Fruit fly (Drosophila melanogaster) whole organism, embryonic: ENCODE results near the gene unc-119.

ENCODE experiments used
- Antp ChIP-seq: fragments of 200-800 bp; sonication (Bioruptor generic); optimal IDR thresholded peaks from 3 replicates; lab custom pipeline; 2016; ENCODE audit warnings: missing biosample characterization, missing genetic modification characterization
- Asciz ChIP-seq: fragments of 200-800 bp; sonication (Bioruptor generic); optimal IDR thresholded peaks from 2 replicates; lab custom pipeline; 2017; ENCODE audit warnings: missing biosample characterization, mild to moderate bottlenecking, missing genetic modification characterization, missing genetic modification reagents
- Atf3 ChIP-seq: fragments of 200-800 bp; sonication (Bioruptor generic); optimal IDR thresholded peaks from 3 replicates; lab custom pipeline; 2016; ENCODE audit warnings: missing biosample characterization, missing genetic modification characterization
- C15 ChIP-seq: fragments of 200-800 bp; sonication (Bioruptor generic); IDR thresholded peaks from 3 replicates; pipeline ENCODE4 v1.3.6; 2022; ENCODE audit warnings: missing biosample characterization, missing genetic modification characterization
- CG10267 ChIP-seq: fragments of 200-800 bp; sonication (Bioruptor generic); optimal IDR thresholded peaks from 2 replicates; lab custom pipeline; 2018; ENCODE audit warnings: missing biosample characterization, mild to moderate bottlenecking, missing genetic modification characterization, moderate library complexity
- CG12942 ChIP-seq: fragments of 200-800 bp; sonication (Bioruptor generic); optimal IDR thresholded peaks from 3 replicates; lab custom pipeline; 2016; ENCODE audit warnings: missing biosample characterization, missing genetic modification characterization
- CG15011 ChIP-seq: fragments of 200-800 bp; sonication (Bioruptor generic); optimal IDR thresholded peaks from 3 replicates; lab custom pipeline; 2018; ENCODE audit warnings: missing biosample characterization, mild to moderate bottlenecking, missing genetic modification characterization
- CG16813 ChIP-seq: fragments of 200-800 bp; sonication (Bioruptor generic); IDR thresholded peaks from 3 replicates; pipeline ENCODE4 v1.3.6; 2022; ENCODE audit warnings: missing biosample characterization, missing genetic modification characterization; ENCODE audit not compliant: partially characterized antibody
- CG16815 ChIP-seq: fragments of 200-800 bp; sonication (Bioruptor generic); optimal IDR thresholded peaks from 3 replicates; lab custom pipeline; 2017; ENCODE audit warnings: missing biosample characterization, mild to moderate bottlenecking, missing genetic modification characterization
- CG1792 ChIP-seq: fragments of 200-800 bp; sonication (Bioruptor generic); optimal IDR thresholded peaks from 2 replicates; lab custom pipeline; 2016; ENCODE audit warnings: missing biosample characterization, missing genetic modification characterization
- CG18011 ChIP-seq: fragments of 200-800 bp; sonication (Bioruptor generic); optimal IDR thresholded peaks from 2 replicates; lab custom pipeline; 2017; ENCODE audit warnings: missing biosample characterization, missing genetic modification characterization, mild to moderate bottlenecking, moderate library complexity, missing genotype
- CG18619 ChIP-seq: fragments of 200-800 bp; sonication (Bioruptor generic); optimal IDR thresholded peaks from 3 replicates; lab custom pipeline; 2017; ENCODE audit warnings: missing biosample characterization, mild to moderate bottlenecking, missing genetic modification characterization
- CG2678 ChIP-seq: fragments of 200-800 bp; sonication (Bioruptor generic); optimal IDR thresholded peaks from 3 replicates; lab custom pipeline; 2019; ENCODE audit warnings: missing biosample characterization, mild to moderate bottlenecking, missing genetic modification characterization, moderate library complexity
- CG2889 ChIP-seq: fragments of 200-800 bp; sonication (Bioruptor generic); IDR thresholded peaks from 3 replicates; pipeline ENCODE4 v1.3.6; 2022; ENCODE audit warnings: missing biosample characterization, missing genetic modification characterization
- CG31224 ChIP-seq: fragments of 200-800 bp; sonication (Bioruptor generic); IDR thresholded peaks from 2 replicates; pipeline ENCODE4 v1.3.6; 2022; ENCODE audit warnings: missing biosample characterization, missing genetic modification characterization
- CG34376 ChIP-seq: fragments of 200-800 bp; sonication (Bioruptor generic); optimal IDR thresholded peaks from 2 replicates; lab custom pipeline; 2018; ENCODE audit warnings: missing biosample characterization, mild to moderate bottlenecking, missing genetic modification characterization
- CG43689 ChIP-seq: fragments of 200-800 bp; sonication (Bioruptor generic); IDR thresholded peaks from 2 replicates; pipeline ENCODE4 v1.3.6; 2022; ENCODE audit warnings: missing biosample characterization, missing genetic modification characterization
- CG5180 ChIP-seq: fragments of 200-800 bp; sonication (Bioruptor generic); optimal IDR thresholded peaks from 3 replicates; lab custom pipeline; 2017; ENCODE audit warnings: missing biosample characterization, missing genetic modification characterization, mild to moderate bottlenecking, moderate library complexity, missing genetic modification reagents
- CG6791 ChIP-seq: fragments of 200-800 bp; sonication (Bioruptor generic); IDR thresholded peaks from 3 replicates; pipeline ENCODE4 v1.3.6; 2022; ENCODE audit warnings: missing biosample characterization, missing genetic modification characterization; ENCODE audit not compliant: partially characterized antibody
- CG7786 ChIP-seq: fragments of 200-800 bp; sonication (Bioruptor generic); optimal IDR thresholded peaks from 2 replicates; lab custom pipeline; 2016; ENCODE audit warnings: missing biosample characterization, missing genetic modification characterization
- CG7839 ChIP-seq: fragments of 200-800 bp; sonication (Bioruptor generic); optimal IDR thresholded peaks from 3 replicates; lab custom pipeline; 2018; ENCODE audit warnings: missing biosample characterization, mild to moderate bottlenecking, missing genetic modification characterization, moderate library complexity
- CG8924 ChIP-seq: fragments of 200-800 bp; optimal IDR thresholded peaks from 3 replicates; lab custom pipeline; 2019; ENCODE audit warnings: missing biosample characterization, mild to moderate bottlenecking, missing genetic modification characterization, moderate library complexity
- CG9797 ChIP-seq: fragments of 200-800 bp; sonication (Bioruptor generic); optimal IDR thresholded peaks from 3 replicates; lab custom pipeline; 2018; ENCODE audit warnings: missing biosample characterization, mild to moderate bottlenecking, missing genetic modification characterization
- Camta ChIP-seq: fragments of 200-800 bp; sonication (Bioruptor generic); optimal IDR thresholded peaks from 2 replicates; lab custom pipeline; 2016; ENCODE audit warnings: missing biosample characterization, missing genetic modification characterization
- D ChIP-seq, 2 experiments: fragments of 200-800 bp in 1 of 2; fragments of >200 bp in 1 of 2; sonication (Bioruptor generic) in 1 of 2; optimal IDR thresholded peaks; 2 replicates in 1 of 2; 3 replicates in 1 of 2; lab custom pipeline; 2017; ENCODE audit warnings: mild to moderate bottlenecking in 1 of 2, missing biosample characterization in 1 of 2, missing genetic modification characterization in 1 of 2, missing genetic modification reagents in 1 of 2
- Fer1 ChIP-seq: fragments of 200-800 bp; sonication (Bioruptor generic); optimal IDR thresholded peaks from 2 replicates; lab custom pipeline; 2017; ENCODE audit warnings: missing biosample characterization, mild to moderate bottlenecking, missing genetic modification characterization
- Fer2 ChIP-seq: fragments of 200-800 bp; sonication (Bioruptor generic); optimal IDR thresholded peaks from 2 replicates; lab custom pipeline; 2018; ENCODE audit warnings: missing biosample characterization, mild to moderate bottlenecking, missing genetic modification characterization, moderate library complexity
- Gug ChIP-seq: fragments of 200-800 bp; sonication (Bioruptor generic); IDR thresholded peaks from 4 replicates; pipeline ENCODE4 v1.3.6; 2022; ENCODE audit warnings: missing biosample characterization, missing genetic modification characterization
- HmgD ChIP-seq: fragments of 200-800 bp; sonication (Bioruptor generic); optimal IDR thresholded peaks from 3 replicates; lab custom pipeline; 2016; ENCODE audit warnings: missing biosample characterization, missing genetic modification characterization
- NC2β ChIP-seq: fragments of 200-800 bp; sonication (Bioruptor generic); optimal IDR thresholded peaks from 2 replicates; lab custom pipeline; 2016; ENCODE audit warnings: missing biosample characterization, missing genetic modification characterization
- Ssrp ChIP-seq: fragments of 200-800 bp; sonication (Bioruptor generic); optimal IDR thresholded peaks from 2 replicates; lab custom pipeline; 2018; ENCODE audit warnings: missing biosample characterization, mild to moderate bottlenecking, missing genetic modification characterization, moderate library complexity
- ash1 ChIP-seq: fragments of 200-800 bp; sonication (Bioruptor generic); optimal IDR thresholded peaks from 2 replicates; lab custom pipeline; 2018; ENCODE audit warnings: missing biosample characterization, mild to moderate bottlenecking, missing genetic modification characterization
- bowl ChIP-seq: fragments of 200-800 bp; sonication (Bioruptor generic); IDR thresholded peaks from 2 replicates; pipeline ENCODE4 v1.3.6; 2022; ENCODE audit warnings: missing biosample characterization, missing genetic modification characterization
- cas ChIP-seq: fragments of 200-800 bp; sonication (Bioruptor generic); IDR thresholded peaks from 2 replicates; pipeline ENCODE4 v1.3.6; 2022; ENCODE audit warnings: missing biosample characterization, missing genetic modification characterization
- chm ChIP-seq: fragments of 200-800 bp; sonication (Bioruptor generic); IDR thresholded peaks from 2 replicates; pipeline ENCODE4 v1.3.6; 2022; ENCODE audit warnings: missing biosample characterization, missing genetic modification characterization
- dan ChIP-seq: fragments of 200-800 bp; sonication (Bioruptor generic); IDR thresholded peaks from 2 replicates; pipeline ENCODE4 v1.3.6; 2022; ENCODE audit warnings: missing biosample characterization, missing genetic modification characterization
- eve ChIP-seq, 2 experiments: fragments of >200 bp; optimal IDR thresholded peaks; 2 replicates each; lab custom pipeline; 2017; ENCODE audit warnings: missing biosample characterization in 2 of 2, missing genetic modification characterization in 2 of 2
- knrl ChIP-seq: fragments of 200-800 bp; sonication (Bioruptor generic); IDR thresholded peaks from 3 replicates; pipeline ENCODE4 v1.3.6; 2022; ENCODE audit warnings: missing biosample characterization, missing genetic modification characterization; ENCODE audit not compliant: partially characterized antibody
- lilli ChIP-seq: fragments of 200-800 bp; sonication (Bioruptor generic); optimal IDR thresholded peaks from 3 replicates; lab custom pipeline; 2016; ENCODE audit warnings: missing biosample characterization, missing genetic modification characterization
- nom ChIP-seq: fragments of 200-800 bp; sonication (Bioruptor generic); optimal IDR thresholded peaks from 2 replicates; lab custom pipeline; 2017; ENCODE audit warnings: missing biosample characterization, missing genetic modification characterization, mild to moderate bottlenecking, moderate library complexity, missing genetic modification reagents
- onecut ChIP-seq: fragments of 200-800 bp; sonication (Bioruptor generic); IDR thresholded peaks from 2 replicates; pipeline ENCODE4 v1.3.6; 2022; ENCODE audit warnings: missing biosample characterization, missing genetic modification characterization
- pan ChIP-seq, 4 experiments: fragments of >200 bp in 3 of 4; fragments of 200-800 bp in 1 of 4; sonication (Bioruptor generic) in 1 of 4; optimal IDR thresholded peaks in 3 of 4; IDR thresholded peaks in 1 of 4; 2 replicates each; pipeline versions ENCODE4 v1.3.6 to Lab custom; 2017 to 2022; ENCODE audit warnings: missing biosample characterization in 2 of 4, missing genetic modification characterization in 2 of 4, mixed read lengths in 1 of 4
- pho ChIP-seq: fragments of 200-800 bp; sonication (Bioruptor generic); optimal IDR thresholded peaks from 2 replicates; lab custom pipeline; 2016; ENCODE audit warnings: missing biosample characterization, missing genetic modification characterization
- sima ChIP-seq: fragments of 200-800 bp; sonication (Bioruptor generic); optimal IDR thresholded peaks from 2 replicates; lab custom pipeline; 2016; ENCODE audit warnings: missing biosample characterization, missing genetic modification characterization
- sr ChIP-seq: fragments of 200-800 bp; sonication (Bioruptor generic); IDR thresholded peaks from 3 replicates; pipeline ENCODE4 v1.3.6; 2022; ENCODE audit warnings: missing biosample characterization, missing genetic modification characterization
- tgo ChIP-seq: fragments of 200-800 bp; sonication (Bioruptor generic); IDR thresholded peaks from 3 replicates; pipeline ENCODE4 v1.3.6; 2022; ENCODE audit warnings: missing biosample characterization, missing genetic modification characterization
- wdn ChIP-seq: fragments of 200-800 bp; sonication (Bioruptor generic); IDR thresholded peaks from 2 replicates; pipeline ENCODE4 v1.3.6; 2022; ENCODE audit warnings: missing biosample characterization, missing genetic modification characterization

unc-119 gene

dm6 chrX:7336121-7336961 lies 45.2 kb upstream of the unc-119 start (continued):
- TF ChIP-seq D (optimal IDR thresholded peaks at IDR 0.05; lab: Kevin White, UChicago) (no peak), D (GFP tag; optimal IDR thresholded peaks at IDR 0.05; lab: Kevin White, UChicago) (peak; percentile 91), sima (GFP tag; lab: Kevin White, UChicago) (peak; percentile 64), nom (no peak), CG18619 (GFP tag; lab: Kevin White, UChicago) (peak; percentile 85), Camta (GFP tag; lab: Kevin White, UChicago) (peak; percentile 86), pho (peak; percentile 79), CG2678 (tag; lab: Kevin White, UChicago) (peak; percentile 94), Ssrp (tag; lab: Kevin White, UChicago) (peak; percentile 93), CG7786 (peak; percentile 87), CG43689 (peak; percentile 79), Fer2 (tag; lab: Kevin White, UChicago) (peak; percentile 40), CG16815 (GFP tag; lab: Kevin White, UChicago) (peak; percentile 85), CG5180 (GFP tag; lab: Kevin White, UChicago) (peak; percentile 78), dan (GFP tag; lab: Robert Waterston, UW) (peak; percentile 58; the same call in 1 of the 2 replicates), Atf3 (peak; percentile 89), CG6791 (GFP tag; lab: Robert Waterston, UW) (no peak), Asciz (GFP tag; lab: Kevin White, UChicago) (peak; percentile 93), Antp (GFP tag; lab: Kevin White, UChicago) (peak; percentile 92), sr (GFP tag; lab: Robert Waterston, UW) (peak; percentile 47; the same call in 1 of the 3 replicates), wdn (peak; percentile 59), CG15011 (peak; percentile 83), CG16813 (GFP tag; lab: Robert Waterston, UW) (no peak), CG9797 (GFP tag; lab: Kevin White, UChicago) (peak; percentile 3), Gug (peak; percentile 81), bowl (peak; percentile 48; the same call in 1 of the 2 replicates), CG10267 (peak; percentile 87), CG31224 (GFP tag; lab: Robert Waterston, UW) (peak; percentile 51; the same call in 1 of the 2 replicates), CG12942 (GFP tag; lab: Kevin White, UChicago) (peak; percentile 88), CG8924 (tag; lab: Kevin White, UChicago) (peak; percentile 95), chm (GFP tag; lab: Robert Waterston, UW) (peak; percentile 67), pan (optimal IDR thresholded peaks at IDR 0.05; lab: Kevin White, UChicago) (no peak), pan (GFP tag; optimal IDR thresholded peaks at IDR 0.05 in 1 of 2, IDR thresholded peaks at IDR 0.05 in 1 of 2) (peak in 1 of 2 experiments; percentile 90), NC2β (GFP tag; lab: Kevin White, UChicago) (peak; percentile 94), ash1 (GFP tag; lab: Kevin White, UChicago) (no peak), cas (GFP tag; lab: Robert Waterston, UW) (no peak), CG1792 (GFP tag; lab: Kevin White, UChicago) (peak; percentile 82), Fer1 (peak; percentile 91), CG7839 (tag; lab: Kevin White, UChicago) (peak; percentile 95), CG2889 (GFP tag; lab: Robert Waterston, UW) (peak; percentile 63; the same call in 2 of the 3 replicates), C15 (GFP tag; lab: Robert Waterston, UW) (0 out of 3 replicates have a peak, but pooled peaks have one; percentile 33), onecut (peak; percentile 80), eve (GFP tag; optimal IDR thresholded peaks at IDR 0.05; lab: Kevin White, UChicago) (peak in 1 of 2 experiments; percentile 96), HmgD (GFP tag; lab: Kevin White, UChicago) (peak; percentile 46), CG18011 (GFP tag; lab: Kevin White, UChicago) (peak; percentile 61), tgo (peak; percentile 84), knrl (GFP tag; lab: Robert Waterston, UW) (no peak), lilli (peak; percentile 87), CG34376 (no peak)
